Fruit fly (Drosophila melanogaster) whole organism, embryonic: ENCODE data around the gene mld.

Experiments used
- CG12219 ChIP-seq: fragments of 200-800 bp; sonication (Bioruptor generic); optimal IDR thresholded peaks from 3 replicates; lab custom pipeline; 2018; ENCODE audit warnings: missing biosample characterization, mild to moderate bottlenecking, missing genetic modification characterization
- Max ChIP-seq: fragments of 200-800 bp; sonication (Bioruptor generic); optimal IDR thresholded peaks from 2 replicates; lab custom pipeline; 2016; ENCODE audit warnings: missing biosample characterization, mild to moderate bottlenecking, missing genetic modification characterization

dm6 chr3R:24598549-24599204, 13.2 kb downstream of the mld start:
- no peak for TF ChIP-seq CG12219 (GFP tag; lab: Kevin White, UChicago)
- TF ChIP-seq Max: no peak
